Worm (Caenorhabditis elegans) whole organism, late embryonic: ENCODE data around the gene M117.3.
A peak's percentile ranks its signal among the peaks of the same experiment; 100 is the strongest.

ENCODE experiments used
- C08G9.2 ChIP-seq: sonication (generic microtip); optimal IDR thresholded peaks from 2 replicates; lab custom pipeline; 2016; ENCODE audit warnings: mild to moderate bottlenecking, missing genetic modification characterization, moderate library complexity, missing compliant biosample characterization
- F13H6.1 ChIP-seq: sonication (generic microtip); optimal IDR thresholded peaks from 2 replicates; lab custom pipeline; 2016; ENCODE audit warnings: missing genetic modification characterization, missing compliant biosample characterization
- K02D7.2 ChIP-seq: sonication (generic microtip); optimal IDR thresholded peaks from 2 replicates; lab custom pipeline; 2017; ENCODE audit warnings: mild to moderate bottlenecking, missing genetic modification characterization, missing compliant biosample characterization
- T23F11.4 ChIP-seq: fragments of 200-800 bp; sonication (Bioruptor generic); optimal IDR thresholded peaks from 2 replicates; lab custom pipeline; 2018; ENCODE audit warnings: mild to moderate bottlenecking, missing genetic modification characterization, missing compliant biosample characterization
- ama-1 ChIP-seq: fragments of 150-350 bp; optimal IDR thresholded peaks from 2 replicates; lab custom pipeline; 2014
- ceh-14 ChIP-seq: sonication (generic microtip); optimal IDR thresholded peaks from 2 replicates; lab custom pipeline; 2016; ENCODE audit warnings: missing genotype, missing genetic modification characterization, missing compliant biosample characterization
- ceh-31 ChIP-seq: sonication (generic microtip); optimal IDR thresholded peaks from 2 replicates; lab custom pipeline; 2016; ENCODE audit warnings: missing genetic modification characterization, missing compliant biosample characterization
- elt-2 ChIP-seq: sonication (generic microtip); optimal IDR thresholded peaks from 2 replicates; lab custom pipeline; 2016; ENCODE audit warnings: missing genetic modification reagents, missing genetic modification characterization, missing compliant biosample characterization
- fax-1 ChIP-seq: sonication (generic microtip); optimal IDR thresholded peaks from 2 replicates; lab custom pipeline; 2016; ENCODE audit warnings: missing genotype, missing genetic modification characterization, missing compliant biosample characterization
- fkh-10 ChIP-seq: fragments of 150-350 bp; optimal IDR thresholded peaks from 2 replicates; lab custom pipeline; 2014; ENCODE audit warnings: missing biosample characterization, missing genetic modification reagents, missing genetic modification characterization
- hlh-13 ChIP-seq: fragments of 200-800 bp; sonication (Bioruptor generic); optimal IDR thresholded peaks from 2 replicates; lab custom pipeline; 2018; ENCODE audit warnings: mild to moderate bottlenecking, missing genetic modification characterization, missing compliant biosample characterization
- lim-6 ChIP-seq: sonication (generic microtip); optimal IDR thresholded peaks from 2 replicates; lab custom pipeline; 2016; ENCODE audit warnings: missing genetic modification characterization, missing compliant biosample characterization
- mec-3 ChIP-seq: sonication (generic microtip); optimal IDR thresholded peaks from 2 replicates; lab custom pipeline; 2016; ENCODE audit warnings: borderline replicate concordance, missing genetic modification characterization, missing compliant biosample characterization
- pat-9 ChIP-seq: fragments of 200-800 bp; sonication (Bioruptor generic); optimal IDR thresholded peaks from 2 replicates; lab custom pipeline; 2018; ENCODE audit warnings: mild to moderate bottlenecking, missing genetic modification characterization, moderate library complexity, missing compliant biosample characterization
- pha-4 ChIP-seq: fragments of 150-350 bp; optimal IDR thresholded peaks from 2 replicates; lab custom pipeline; 2018; ENCODE audit warnings: missing biosample characterization, missing genetic modification reagents, missing genetic modification characterization
- ref-2 ChIP-seq: sonication (generic microtip); optimal IDR thresholded peaks from 2 replicates; lab custom pipeline; 2016; ENCODE audit warnings: missing genetic modification characterization, missing compliant biosample characterization
- rnt-1 ChIP-seq: sonication (generic microtip); optimal IDR thresholded peaks from 2 replicates; lab custom pipeline; 2016; ENCODE audit warnings: missing genetic modification characterization, missing compliant biosample characterization
- sdc-2 ChIP-seq: sonication (generic microtip); optimal IDR thresholded peaks from 2 replicates; lab custom pipeline; 2016; ENCODE audit warnings: missing genotype, missing genetic modification characterization, missing compliant biosample characterization
- sox-4 ChIP-seq: sonication (generic microtip); optimal IDR thresholded peaks from 2 replicates; lab custom pipeline; 2017; ENCODE audit warnings: mild to moderate bottlenecking, missing genetic modification characterization, inconsistent platforms, missing compliant biosample characterization
- tbx-2 ChIP-seq: sonication (generic microtip); optimal IDR thresholded peaks from 2 replicates; lab custom pipeline; 2016; ENCODE audit warnings: missing genetic modification characterization, missing compliant biosample characterization
- ttx-3 ChIP-seq: sonication (generic microtip); optimal IDR thresholded peaks from 2 replicates; lab custom pipeline; 2016; ENCODE audit warnings: missing genetic modification reagents, missing genetic modification characterization, missing compliant biosample characterization
- unc-3 ChIP-seq, 2 experiments: fragments of 200-800 bp in 1 of 2; sonication (Bioruptor generic) in 1 of 2; sonication (generic microtip) in 1 of 2; conservative IDR thresholded peaks in 1 of 2; optimal IDR thresholded peaks in 1 of 2; 2 replicates each; pipeline versions ENCODE4 v1.3.6 to Lab custom; 2016 to 2022; ENCODE audit warnings: missing compliant biosample characterization in 2 of 2, missing genetic modification characterization in 2 of 2, missing genetic modification reagents in 1 of 2
- unc-42 ChIP-seq: sonication (generic microtip); optimal IDR thresholded peaks from 2 replicates; lab custom pipeline; 2016; ENCODE audit warnings: missing genotype, missing genetic modification characterization, missing compliant biosample characterization
- unc-55 ChIP-seq: sonication (generic microtip); optimal IDR thresholded peaks from 2 replicates; lab custom pipeline; 2017; ENCODE audit warnings: missing biosample characterization, missing genetic modification reagents, missing genetic modification characterization
- zip-5 ChIP-seq: sonication (generic microtip); optimal IDR thresholded peaks from 2 replicates; lab custom pipeline; 2016; ENCODE audit warnings: missing genetic modification characterization, missing compliant biosample characterization
- ztf-16 ChIP-seq: sonication (generic microtip); optimal IDR thresholded peaks from 2 replicates; lab custom pipeline; 2017; ENCODE audit warnings: missing genetic modification characterization, missing compliant biosample characterization

The M117.3 gene

ce11 chrIV:11773692-11774225, 48.2 kb upstream of the M117.3 start, which contains the start of gene lips-5:
lips-5 (minus strand) TSS chrIV:11773742.
- TF ChIP-seq sdc-2 (tag; lab: Kevin White, UChicago) (no peak), T23F11.4 (no peak), unc-3 (GFP tag; conservative IDR thresholded peaks at IDR 0.05; lab: Robert Waterston, UW) (no peak), unc-3 (tag; optimal IDR thresholded peaks at IDR 0.05; lab: Kevin White, UChicago) (no peak), ref-2 (tag; lab: Kevin White, UChicago) (no peak), fkh-10 (GFP tag; lab: Kevin White, UChicago) (no peak), fax-1 (no peak), mec-3 (no peak), ceh-14 (tag; lab: Kevin White, UChicago) (no peak)
- TF ChIP-seq, all 69 proteins: peak for 0

ce11 chrIV:11776968-11777467, 45.0 kb upstream of the M117.3 start:
- TF ChIP-seq ttx-3: no peak
- peak; percentile 19 for TF ChIP-seq unc-42
- no peak for TF ChIP-seq ztf-16 (tag; lab: Kevin White, UChicago)
- TF ChIP-seq zip-5 (tag; lab: Kevin White, UChicago): no peak

- TF ChIP-seq sox-4 (tag; lab: Kevin White, UChicago) (no peak), unc-55 (GFP tag; lab: Kevin White, UChicago) (peak; percentile 75)
These were observed 43.0 kb upstream of the M117.3 start, which contains the start of gene lpr-2 for ce11 chrIV:11779028-11779427. lpr-2 (plus strand) TSS chrIV:11779216.

- TF ChIP-seq unc-42: peak; percentile 89
- TF ChIP-seq rnt-1 (tag; lab: Kevin White, UChicago): no peak
- TF ChIP-seq pha-4 (tag; lab: Kevin White, UChicago): no peak
- TF ChIP-seq hlh-13 (GFP tag; lab: Kevin White, UChicago): no peak
These were observed 39.2 kb upstream of the M117.3 start for ce11 chrIV:11782846-11783245.

ce11 chrIV:11785064-11785840, 36.8 kb upstream of the M117.3 start:
- no peak for TF ChIP-seq zip-5 (tag; lab: Kevin White, UChicago)
- TF ChIP-seq unc-42: peak; percentile 93
- TF ChIP-seq lim-6: no peak
- peak; percentile 18 for TF ChIP-seq ref-2 (tag; lab: Kevin White, UChicago)
- TF ChIP-seq ceh-31 (tag; lab: Kevin White, UChicago): peak; percentile 44
- TF ChIP-seq rnt-1 (tag; lab: Kevin White, UChicago): no peak

- TF ChIP-seq tbx-2 (tag; lab: Kevin White, UChicago): no peak
- no peak for TF ChIP-seq elt-2 (tag; lab: Kevin White, UChicago)
- no peak for TF ChIP-seq pat-9 (tag; lab: Kevin White, UChicago)
- TF ChIP-seq C08G9.2 (tag; lab: Kevin White, UChicago): no peak
These were observed 34.2 kb upstream of the M117.3 start for ce11 chrIV:11787793-11788192.

- TF ChIP-seq unc-42 (peak; percentile 93), F13H6.1 (tag; lab: Kevin White, UChicago) (no peak), K02D7.2 (tag; lab: Kevin White, UChicago) (no peak), ama-1 (lab: Kevin White, UChicago) (no peak)
These were observed 33.5 kb upstream of the M117.3 start for ce11 chrIV:11788383-11788963.
